Fruit fly (Drosophila melanogaster): ENCODE measurements around the gene Skadu.

The Skadu gene

dm6 chr2L:15498885-15499696, 48.2 kb upstream of the Skadu start, which contains the start of gene lace (continued):
- TF ChIP-seq Dll (GFP tag; IDR thresholded peaks at IDR 0.05; ENCODE audit: partially characterized antibody) (0 out of 4 replicates have a peak, but pooled peaks have one; percentile 31), lola (GFP tag; optimal IDR thresholded peaks at IDR 0.05) (peak in 1 of 3 experiments; percentile 21), Rfx (GFP tag; IDR thresholded peaks at IDR 0.05) (peak; percentile 94), CG7271 (tag; optimal IDR thresholded peaks at IDR 0.05) (peak; percentile 81), dm (GFP tag; optimal IDR thresholded peaks at IDR 0.05) (peak; percentile 82), Mrtf (GFP tag; IDR thresholded peaks at IDR 0.05) (peak; percentile 62; the same call in 2 of the 3 replicates), CG17829 (tag; optimal IDR thresholded peaks at IDR 0.05) (peak; percentile 73), CG7372 (GFP tag; IDR thresholded peaks at IDR 0.05) (peak; percentile 77), CG13894 (tag; optimal IDR thresholded peaks at IDR 0.05) (peak; percentile 58), Meics (GFP tag; optimal IDR thresholded peaks at IDR 0.05) (peak; percentile 81), pita (GFP tag; optimal IDR thresholded peaks at IDR 0.05) (peak; percentile 96), Drgx (GFP tag; IDR thresholded peaks at IDR 0.05) (no peak), CG4404 (GFP tag; IDR thresholded peaks at IDR 0.05) (peak; percentile 55), CG11560 (tag; IDR thresholded peaks at IDR 0.05) (peak; percentile 70; the same call in 2 of the 3 replicates), corto (GFP tag; optimal IDR thresholded peaks at IDR 0.05) (no peak), CG5245 (GFP tag; optimal IDR thresholded peaks at IDR 0.05) (peak; percentile 48), fd102C (GFP tag; optimal IDR thresholded peaks at IDR 0.05) (peak; percentile 66), CG7987 (GFP tag; optimal IDR thresholded peaks at IDR 0.05) (peak; percentile 92), fru (optimal IDR thresholded peaks at IDR 0.05) (no peak), CG7928 (GFP tag; optimal IDR thresholded peaks at IDR 0.05) (peak; percentile 58), knrl (GFP tag; IDR thresholded peaks at IDR 0.05; ENCODE audit: partially characterized antibody) (peak; percentile 53; the same call in 1 of the 3 replicates), BEAF-32 (GFP tag; optimal IDR thresholded peaks at IDR 0.05) (peak; percentile 47), lov (optimal IDR thresholded peaks at IDR 0.05) (no peak), lov (GFP tag; IDR thresholded peaks at IDR 0.05) (peak; percentile 90), Max (GFP tag; optimal IDR thresholded peaks at IDR 0.05) (peak; percentile 52), CG1603 (tag; optimal IDR thresholded peaks at IDR 0.05) (peak; percentile 92), kay (GFP tag; optimal IDR thresholded peaks at IDR 0.05) (no peak), lab (GFP tag; optimal IDR thresholded peaks at IDR 0.05) (peak; percentile 90), wek (GFP tag; optimal IDR thresholded peaks at IDR 0.05) (peak; percentile 33), Elba2 (GFP tag; optimal IDR thresholded peaks at IDR 0.05) (peak; percentile 77), CG15073 (GFP tag; optimal IDR thresholded peaks at IDR 0.05) (no peak), CG18262 (tag; optimal IDR thresholded peaks at IDR 0.05) (peak; percentile 37), sna (GFP tag; IDR thresholded peaks at IDR 0.05; ENCODE audit: partially characterized antibody) (peak; percentile 72; the same call in 1 of the 2 replicates), shn (GFP tag; optimal IDR thresholded peaks at IDR 0.05) (peak; percentile 83), CG15514 (GFP tag; optimal IDR thresholded peaks at IDR 0.05) (peak; percentile 97), tap (tag; optimal IDR thresholded peaks at IDR 0.05) (peak; percentile 13), luna (GFP tag; optimal IDR thresholded peaks at IDR 0.05) (peak; percentile 74), gt (GFP tag; IDR thresholded peaks at IDR 0.05) (peak; percentile 38; the same call in 1 of the 2 replicates), oc (tag; optimal IDR thresholded peaks at IDR 0.05) (peak; percentile 65), Lpt (GFP tag; optimal IDR thresholded peaks at IDR 0.05) (no peak), CG42726 (GFP tag; IDR thresholded peaks at IDR 0.05; ENCODE audit: partially characterized antibody) (peak; percentile 66; the same call in 1 of the 2 replicates), CG2202 (tag; optimal IDR thresholded peaks at IDR 0.05) (peak; percentile 71), Vsx1 (GFP tag; optimal IDR thresholded peaks at IDR 0.05) (peak; percentile 80), hb (GFP tag; IDR thresholded peaks at IDR 0.05; ENCODE audit: partially characterized antibody) (no peak), al (GFP tag; IDR thresholded peaks at IDR 0.05) (peak; percentile 80), NC2β (GFP tag; optimal IDR thresholded peaks at IDR 0.05) (peak; percentile 94), CG10543 (GFP tag; optimal IDR thresholded peaks at IDR 0.05) (peak; percentile 76), cg (GFP tag; optimal IDR thresholded peaks at IDR 0.05) (no peak)
